Worm (Caenorhabditis elegans) whole organism, dauer: ENCODE measurements around the gene R160.6.

Experiments
- unc-62 ChIP-seq: sonication (generic microtip); optimal IDR thresholded peaks from 2 replicates; lab custom pipeline; 2017; ENCODE audit warnings: missing biosample characterization, missing genetic modification reagents, missing genetic modification characterization

The R160.6 gene

DNA sequence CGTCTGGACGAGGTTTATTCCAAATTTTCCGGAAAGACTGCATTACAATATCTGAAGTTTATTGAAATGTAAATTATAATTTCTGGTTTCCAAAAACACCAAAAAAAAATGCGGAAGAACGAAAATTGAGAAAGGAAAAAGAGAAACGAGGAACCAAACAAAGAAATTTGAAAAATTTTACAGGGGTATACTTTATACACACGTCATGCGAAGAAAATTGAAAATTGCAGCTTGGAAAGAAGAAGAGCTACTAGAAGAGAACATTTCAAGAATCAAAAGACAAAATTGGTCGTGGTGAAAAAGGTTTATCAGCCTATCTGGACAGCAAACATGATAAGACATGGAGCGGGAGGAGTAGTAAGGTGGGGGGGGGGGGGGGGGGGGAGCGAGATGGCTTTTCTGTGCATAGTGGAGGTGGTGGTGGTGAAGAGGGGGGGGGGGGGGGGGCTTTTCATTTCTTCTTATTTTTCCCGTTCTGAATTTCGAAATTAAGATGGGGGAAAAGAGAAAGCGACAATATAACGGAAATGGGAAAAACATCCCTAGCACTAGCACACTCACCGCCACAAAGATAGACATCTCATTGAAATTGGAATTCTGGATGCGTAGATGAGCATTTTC is 10.4 kb upstream of the R160.6 start, which contains the start of gene lst-2:
lst-2 (minus strand) TSS at position 51 of the 621 bp plus-strand sequence.
- TF ChIP-seq unc-62: no peak

DNA sequence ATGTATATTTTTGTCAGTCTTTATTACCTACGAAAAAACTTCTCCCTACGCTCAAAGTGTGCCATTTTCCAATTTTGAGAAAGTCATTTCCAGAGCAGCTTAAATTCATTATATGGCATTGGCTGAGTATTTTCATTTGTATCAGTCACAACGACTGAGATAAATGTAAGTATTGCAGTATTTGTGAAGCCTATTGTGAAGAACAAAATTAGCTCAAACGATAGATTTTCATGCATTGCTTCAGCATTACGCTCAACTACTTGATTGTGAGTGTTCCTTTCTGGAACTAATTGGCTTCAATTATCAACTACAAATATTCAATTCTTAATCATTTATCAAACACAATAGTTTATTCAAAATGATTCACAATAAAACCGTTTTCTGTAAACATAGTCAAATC is 4.7 kb upstream of the R160.6 start, which contains the start of gene R160.12:
R160.12 (minus strand) TSS at position 101 of the 400 bp plus-strand sequence.
- no peak for TF ChIP-seq unc-62

DNA sequence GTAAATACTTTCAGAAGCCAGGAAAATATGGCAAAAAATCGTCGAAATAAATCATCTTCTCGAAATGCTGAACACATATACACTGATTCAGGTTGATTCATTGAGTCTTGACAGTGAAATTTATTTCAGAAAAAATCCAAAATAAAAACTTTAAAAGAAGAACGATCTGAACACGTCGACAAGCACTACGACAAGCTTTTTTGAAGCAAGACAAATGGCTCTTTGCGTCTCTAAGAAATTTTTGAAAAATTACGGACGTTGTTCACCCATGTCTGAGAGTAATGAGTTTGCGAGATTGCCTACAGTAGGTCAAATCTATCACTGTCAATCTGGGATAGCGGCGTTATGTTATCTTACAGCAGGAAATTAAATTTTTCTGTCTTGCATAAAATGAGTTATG is 3.8 kb upstream of the R160.6 start, which contains the start of gene R160.2:
R160.2 (minus strand) TSS at position 101 of the 400 bp plus-strand sequence.
- TF ChIP-seq unc-62: no peak

- TF ChIP-seq unc-62: no peak
Measured at ce11 chrX:4371988-4372387, 1.0 kb downstream of the R160.6 start, which contains the start of gene R160.14. Gene R160.14, minus strand, starts transcription at chrX:4372088.

ce11 chrX:4371413-4371812 is 1.6 kb downstream of the R160.6 start, which contains the start of gene R160.13:
Gene R160.13, minus strand, starts transcription at chrX:4371513.
- TF ChIP-seq unc-62: no peak

DNA sequence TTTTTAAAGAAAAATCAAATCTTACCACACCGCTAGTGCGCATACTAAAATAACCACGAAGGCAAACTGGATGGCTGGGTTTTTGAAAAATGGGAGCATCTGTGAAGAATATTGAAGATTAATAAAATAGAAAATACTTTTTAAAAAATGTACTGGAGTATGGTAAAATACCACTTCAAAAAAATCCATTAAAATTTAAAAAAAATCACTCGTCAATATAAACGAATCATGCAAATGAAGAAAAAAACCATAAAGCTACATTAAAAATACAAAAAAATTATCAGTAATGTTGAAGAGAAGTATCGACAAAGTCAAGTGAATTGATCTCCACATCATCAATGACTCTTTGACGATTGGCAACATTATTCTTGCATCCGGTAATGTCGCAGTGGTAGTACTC is 2.3 kb downstream of the R160.6 start, which contains the start of gene R160.5:
R160.5 (minus strand) TSS at position 101 of the 400 bp plus-strand sequence.
- TF ChIP-seq unc-62: no peak

DNA sequence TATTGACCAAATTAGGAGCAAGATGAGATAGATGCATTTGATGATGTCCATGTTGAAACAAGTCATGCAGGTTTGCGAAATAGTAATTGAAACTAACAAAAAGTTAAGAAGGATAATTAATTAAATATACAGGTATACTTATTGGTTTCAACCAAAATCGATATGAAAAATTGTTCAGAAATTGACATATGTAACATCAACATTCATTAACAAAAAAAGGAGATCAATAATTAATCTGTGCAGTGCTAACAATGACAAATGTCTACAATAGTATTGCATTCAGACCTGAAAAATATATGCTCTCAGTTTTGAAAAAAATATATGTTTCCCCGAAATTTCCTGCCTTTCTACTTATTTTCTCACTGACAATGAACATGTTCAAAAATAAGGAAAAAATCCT is 4.2 kb downstream of the R160.6 start, which contains the start of gene R160.4:
R160.4 (minus strand) TSS at position 101 of the 400 bp plus-strand sequence.
- TF ChIP-seq unc-62: no peak

- no peak for TF ChIP-seq unc-62
Measured at ce11 chrX:4367414-4367813, 5.6 kb downstream of the R160.6 start, which contains the start of gene R160.10. Gene R160.10, minus strand, starts transcription at chrX:4367514.

DNA sequence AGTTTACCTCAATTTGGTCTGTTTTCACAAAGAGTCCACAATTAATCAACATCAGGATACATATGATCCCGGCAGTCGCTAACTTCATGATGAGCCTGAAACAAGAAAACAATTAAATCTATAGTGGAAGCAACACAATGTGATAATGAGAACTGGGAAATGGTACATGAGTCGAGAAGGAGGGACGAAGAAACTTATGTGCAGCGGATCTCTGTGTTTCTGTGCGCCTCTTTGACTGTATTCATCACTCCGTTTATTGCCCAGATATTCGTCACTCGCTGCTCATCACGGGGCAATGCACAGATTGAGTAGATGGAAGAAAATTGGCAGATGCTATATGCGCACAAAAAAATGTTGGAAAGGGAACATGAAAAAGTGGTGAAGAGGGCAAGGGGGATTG is 6.8 kb downstream of the R160.6 start, which contains the start of gene R160.3:
R160.3 (minus strand) TSS at position 101 of the 400 bp plus-strand sequence.
- TF ChIP-seq unc-62: no peak

ce11 chrX:4364877-4365276 is 8.1 kb downstream of the R160.6 start, which contains the start of gene F14H12.8:
Gene F14H12.8, minus strand, starts transcription at chrX:4364977.
- no peak for TF ChIP-seq unc-62

ce11 chrX:4363200-4363599 is 9.8 kb downstream of the R160.6 start, which contains the start of gene F14H12.17:
Gene F14H12.17, minus strand, starts transcription at chrX:4363300.
- no peak for TF ChIP-seq unc-62

- no peak for TF ChIP-seq unc-62
Measured at ce11 chrX:4362522-4362921, 10.5 kb downstream of the R160.6 start, which contains the start of gene F14H12.7. Gene F14H12.7, minus strand, starts transcription at chrX:4362622.

DNA sequence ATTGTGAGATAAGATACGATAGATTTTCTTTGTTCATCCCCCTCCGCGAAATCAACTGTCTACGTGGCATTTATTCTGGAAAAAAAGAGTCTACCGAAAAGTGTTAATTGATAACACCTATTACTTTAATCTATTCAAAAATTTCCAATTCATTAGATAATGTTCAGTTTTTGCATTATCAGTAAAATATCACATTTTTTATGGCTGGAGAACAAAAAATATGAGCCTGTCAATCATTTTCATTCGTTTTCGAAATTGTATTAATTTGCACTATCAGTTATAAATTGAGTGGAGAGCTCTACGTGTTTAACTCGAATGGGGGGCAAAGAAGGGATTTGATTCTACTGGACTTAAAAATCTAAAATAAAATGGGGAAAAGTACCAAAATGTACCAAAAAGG is 14.0 kb downstream of the R160.6 start:
- no peak for TF ChIP-seq unc-62

- TF ChIP-seq unc-62: no peak
Measured at ce11 chrX:4357467-4357866, 15.6 kb downstream of the R160.6 start, which contains the start of gene F14H12.6. Gene F14H12.6, minus strand, starts transcription at chrX:4357567.

DNA sequence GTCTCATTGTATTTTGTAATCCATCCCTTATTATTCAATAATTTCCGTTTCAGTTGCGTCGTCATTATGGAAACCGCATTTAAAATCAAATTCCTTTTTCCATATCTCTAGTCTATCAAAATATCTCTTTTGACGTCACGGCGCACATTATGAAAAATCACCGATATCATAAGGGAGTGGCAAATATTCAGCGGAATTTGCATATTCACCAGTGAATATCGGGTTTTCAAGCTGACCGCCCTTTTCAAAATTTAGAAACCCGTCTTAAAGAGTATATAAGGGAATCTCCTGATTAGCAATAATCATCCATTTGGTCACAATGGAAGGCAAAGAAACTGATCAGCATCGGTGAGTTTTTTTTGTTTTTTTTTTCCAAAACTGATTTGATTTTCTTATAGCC is 19.7 kb downstream of the R160.6 start, which contains the start of gene col-165:
col-165 (plus strand) TSS at position 301 of the 400 bp plus-strand sequence.
- TF ChIP-seq unc-62: no peak

ce11 chrX:4350198-4350597 is 22.8 kb downstream of the R160.6 start, which contains the start of gene F14H12.2:
Gene F14H12.2, plus strand, starts transcription at chrX:4350498.
- no peak for TF ChIP-seq unc-62

ce11 chrX:4343915-4344314 is 29.1 kb downstream of the R160.6 start, which contains the start of gene F14H12.3:
Gene F14H12.3, plus strand, starts transcription at chrX:4344215.
- TF ChIP-seq unc-62: no peak

DNA sequence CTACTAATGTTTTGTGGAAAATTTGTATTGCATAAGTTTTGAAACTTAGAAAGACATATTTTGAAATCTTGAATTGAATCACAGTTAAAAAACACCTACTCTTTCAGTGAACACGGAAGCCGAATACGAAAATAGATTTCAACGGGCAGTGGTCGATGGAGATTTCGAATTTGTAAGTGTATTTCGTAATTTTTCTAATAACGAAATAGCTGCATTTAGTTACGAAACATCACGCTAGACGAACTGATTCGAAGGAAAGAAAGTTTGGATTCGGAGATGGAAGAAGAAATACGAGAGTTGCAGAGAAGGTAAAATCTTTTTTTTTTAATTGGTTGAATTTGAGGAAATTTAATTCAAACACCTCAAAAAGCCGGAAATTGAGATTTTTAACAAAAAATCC is 30.3 kb downstream of the R160.6 start:
- no peak for TF ChIP-seq unc-62
